Worm (Caenorhabditis elegans) whole organism, early embryonic: ENCODE results near the gene dph-2.

ENCODE experiments used
- B0310.2 ChIP-seq: sonication (generic microtip); optimal IDR thresholded peaks from 2 replicates; lab custom pipeline; 2016; ENCODE audit warnings: mild to moderate bottlenecking, missing genetic modification characterization, missing compliant biosample characterization
- F13C5.2 ChIP-seq: sonication (generic microtip); optimal IDR thresholded peaks from 2 replicates; lab custom pipeline; 2017; ENCODE audit warnings: mild to moderate bottlenecking, missing genetic modification characterization, inconsistent platforms, missing compliant biosample characterization
- aly-1 ChIP-seq: sonication (generic microtip); optimal IDR thresholded peaks from 2 replicates; lab custom pipeline; 2016; ENCODE audit warnings: missing genetic modification characterization, missing compliant biosample characterization
- ama-1 ChIP-seq: fragments of 150-350 bp; optimal IDR thresholded peaks from 2 replicates; lab custom pipeline; 2014
- ceh-13 ChIP-seq: fragments of 200-800 bp; sonication (Bioruptor generic); optimal IDR thresholded peaks from 2 replicates; lab custom pipeline; 2018; ENCODE audit warnings: mild to moderate bottlenecking, missing genetic modification characterization, missing compliant biosample characterization
- ceh-36 ChIP-seq: sonication (generic microtip); optimal IDR thresholded peaks from 2 replicates; lab custom pipeline; 2016; ENCODE audit warnings: missing genetic modification characterization, inconsistent platforms, missing compliant biosample characterization
- ets-7 ChIP-seq: sonication (generic microtip); optimal IDR thresholded peaks from 2 replicates; lab custom pipeline; 2016; ENCODE audit warnings: missing genotype, missing genetic modification characterization, missing compliant biosample characterization
- flt-1 ChIP-seq: fragments of 200-800 bp; sonication (Bioruptor generic); IDR thresholded peaks from 2 replicates; pipeline ENCODE4 v1.3.6; 2022; ENCODE audit warnings: missing genetic modification characterization, missing compliant biosample characterization
- hmbx-1 ChIP-seq: sonication (generic microtip); optimal IDR thresholded peaks from 2 replicates; lab custom pipeline; 2016; ENCODE audit warnings: mild to moderate bottlenecking, missing genetic modification characterization, missing compliant biosample characterization
- hmg-4 ChIP-seq: fragments of 200-800 bp; sonication (Bioruptor generic); optimal IDR thresholded peaks from 2 replicates; lab custom pipeline; 2018; ENCODE audit warnings: mild to moderate bottlenecking, missing genetic modification characterization, missing compliant biosample characterization
- hnd-1 ChIP-seq: sonication (generic microtip); optimal IDR thresholded peaks from 2 replicates; lab custom pipeline; 2016; ENCODE audit warnings: missing genetic modification characterization, missing compliant biosample characterization
- pes-1 ChIP-seq: fragments of 200-800 bp; sonication (Bioruptor generic); IDR thresholded peaks from 2 replicates; pipeline ENCODE4 v1.3.6; 2022; ENCODE audit warnings: missing genetic modification reagents, missing genetic modification characterization, missing compliant biosample characterization
- scrt-1 ChIP-seq: fragments of 200-800 bp; sonication (Bioruptor generic); IDR thresholded peaks from 2 replicates; pipeline ENCODE4 v1.3.6; 2022; ENCODE audit warnings: missing genetic modification characterization, missing compliant biosample characterization
- sea-1 ChIP-seq: fragments of 200-800 bp; sonication (Bioruptor generic); conservative IDR thresholded peaks from 2 replicates; pipeline ENCODE4 v1.3.6; 2022; ENCODE audit warnings: missing genetic modification characterization, missing compliant biosample characterization
- tbx-11 ChIP-seq: fragments of 200-800 bp; sonication (Bioruptor generic); IDR thresholded peaks from 2 replicates; pipeline ENCODE4 v1.3.6; 2022; ENCODE audit warnings: missing genetic modification characterization, missing compliant biosample characterization
- tbx-37 ChIP-seq: fragments of 200-800 bp; sonication (Bioruptor generic); conservative IDR thresholded peaks from 2 replicates; pipeline ENCODE4 v1.3.6; 2022; ENCODE audit warnings: missing genetic modification reagents, missing genetic modification characterization, missing compliant biosample characterization
- tra-4 ChIP-seq: sonication (generic microtip); optimal IDR thresholded peaks from 2 replicates; lab custom pipeline; 2017; ENCODE audit warnings: missing genetic modification characterization, missing compliant biosample characterization

The dph-2 gene

ce11 chrII:10675302-10675701, 38.8 kb downstream of the dph-2 start, which contains the start of gene ptb-1:
TSS of gene ptb-1 (plus strand) at chrII:10675602.
- TF ChIP-seq ets-7 (tag; lab: Kevin White, UChicago), result no peak
- no peak for TF ChIP-seq scrt-1 (GFP tag; lab: Robert Waterston, UW)
- TF ChIP-seq tra-4 (tag; lab: Kevin White, UChicago), result no peak
- TF ChIP-seq F13C5.2 (tag; lab: Kevin White, UChicago), result no peak
- no peak for TF ChIP-seq aly-1 (tag; lab: Kevin White, UChicago)

DNA sequence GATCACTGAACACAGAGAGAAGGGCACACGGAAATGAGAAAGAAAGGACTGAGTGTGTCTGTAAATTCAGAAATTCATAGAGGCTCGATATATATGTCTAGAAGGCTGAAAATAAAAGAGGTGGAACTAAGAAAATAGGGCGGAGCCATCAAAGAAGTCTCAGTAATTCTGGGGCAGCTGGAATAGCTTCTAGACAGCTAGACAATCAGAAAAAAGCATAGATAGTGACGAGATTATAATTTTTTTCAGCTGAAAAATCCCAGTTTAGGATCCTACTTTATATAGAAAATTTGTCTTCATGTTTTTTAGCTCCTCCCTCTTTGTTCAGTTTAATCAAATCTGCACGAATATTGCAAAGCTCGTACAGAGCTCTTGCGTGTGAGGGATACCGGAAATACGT, 49.1 kb downstream of the dph-2 start, which contains the start of gene D2089.3:
TSS of gene D2089.3 (minus strand) at position 101 of the 400 bp plus-strand sequence.
- TF ChIP-seq pes-1 (no peak), hnd-1 (tag; lab: Kevin White, UChicago) (no peak), tbx-11 (GFP tag; lab: Robert Waterston, UW) (no peak), ceh-13 (no peak), aly-1 (tag; lab: Kevin White, UChicago) (no peak), scrt-1 (GFP tag; lab: Robert Waterston, UW) (no peak), hmbx-1 (tag; lab: Kevin White, UChicago) (no peak), hmg-4 (no peak), ceh-36 (tag; lab: Kevin White, UChicago) (no peak), flt-1 (GFP tag; lab: Robert Waterston, UW) (no peak)

- TF ChIP-seq ceh-13 (no peak), sea-1 (GFP tag; lab: Robert Waterston, UW) (no peak), pes-1 (no peak)
Measured at ce11 chrII:10662698-10663097, 51.4 kb downstream of the dph-2 start, which contains the start of gene D2089.8. TSS of gene D2089.8 (minus strand) at chrII:10662781.

DNA sequence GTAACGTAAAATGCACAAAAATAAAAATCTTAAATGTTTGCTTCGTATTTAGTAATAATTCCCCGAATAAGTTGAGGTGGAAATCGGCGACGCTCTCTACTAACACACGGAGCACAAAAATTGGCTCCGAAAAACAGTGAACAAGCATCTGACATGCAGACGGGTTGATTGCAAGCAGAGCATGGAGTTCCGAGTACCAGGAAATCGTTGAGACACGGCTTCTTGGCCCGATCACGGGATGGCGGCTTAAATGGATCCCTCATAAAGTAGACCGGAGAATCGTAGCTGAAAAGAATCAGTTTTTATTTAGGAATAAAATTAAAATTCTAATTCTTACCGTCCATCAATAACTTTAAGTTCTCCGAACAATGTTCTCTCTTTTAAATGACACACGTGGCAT, 51.8 kb downstream of the dph-2 start:
- TF ChIP-seq ceh-36 (tag; lab: Kevin White, UChicago), result no peak
- peak; percentile 61 for TF ChIP-seq ama-1

ce11 chrII:10661448-10662064, 52.5 kb downstream of the dph-2 start:
- TF ChIP-seq pes-1 (no peak), flt-1 (GFP tag; lab: Robert Waterston, UW) (no peak), tra-4 (tag; lab: Kevin White, UChicago) (no peak), ceh-36 (tag; lab: Kevin White, UChicago) (no peak), ets-7 (tag; lab: Kevin White, UChicago) (no peak), aly-1 (tag; lab: Kevin White, UChicago) (no peak), F13C5.2 (tag; lab: Kevin White, UChicago) (no peak), hmbx-1 (tag; lab: Kevin White, UChicago) (no peak), hnd-1 (tag; lab: Kevin White, UChicago) (no peak), tbx-37 (GFP tag; lab: Robert Waterston, UW) (no peak), ama-1 (no peak), tbx-11 (GFP tag; lab: Robert Waterston, UW) (no peak), hmg-4 (no peak), scrt-1 (GFP tag; lab: Robert Waterston, UW) (no peak), ceh-13 (no peak)

- no peak for TF ChIP-seq ama-1
- no peak for TF ChIP-seq aly-1 (tag; lab: Kevin White, UChicago)
- no peak for TF ChIP-seq tra-4 (tag; lab: Kevin White, UChicago)
- no peak for TF ChIP-seq ceh-13
- TF ChIP-seq ets-7 (tag; lab: Kevin White, UChicago), result no peak
- TF ChIP-seq hmbx-1 (tag; lab: Kevin White, UChicago), result no peak
- no peak for TF ChIP-seq tbx-37 (GFP tag; lab: Robert Waterston, UW)
- no peak for TF ChIP-seq ceh-36 (tag; lab: Kevin White, UChicago)
- TF ChIP-seq sea-1 (GFP tag; lab: Robert Waterston, UW), result no peak
- no peak for TF ChIP-seq F13C5.2 (tag; lab: Kevin White, UChicago)
Measured at ce11 chrII:10660892-10661291, 53.2 kb downstream of the dph-2 start, which contains the start of gene marc-2. TSS of gene marc-2 (minus strand) at chrII:10660992.

ce11 chrII:10659585-10659984, 54.5 kb downstream of the dph-2 start:
- TF ChIP-seq B0310.2 (no peak), pes-1 (no peak), tra-4 (tag; lab: Kevin White, UChicago) (no peak), ama-1 (no peak), flt-1 (GFP tag; lab: Robert Waterston, UW) (no peak), ceh-13 (no peak), F13C5.2 (tag; lab: Kevin White, UChicago) (no peak), hnd-1 (tag; lab: Kevin White, UChicago) (no peak), hmbx-1 (tag; lab: Kevin White, UChicago) (no peak)

ce11 chrII:10658576-10659256, 55.4 kb downstream of the dph-2 start, which contains the start of the genes snu-13 and rsp-7:
TSS of gene snu-13 (minus strand) at chrII:10658626.
TSS of gene rsp-7 (plus strand) at chrII:10659206.
- TF ChIP-seq ama-1, result no peak
- no peak for TF ChIP-seq tbx-11 (GFP tag; lab: Robert Waterston, UW)
- TF ChIP-seq aly-1 (tag; lab: Kevin White, UChicago), result no peak
- no peak for TF ChIP-seq tra-4 (tag; lab: Kevin White, UChicago)
- no peak for TF ChIP-seq ceh-13
- no peak for TF ChIP-seq hnd-1 (tag; lab: Kevin White, UChicago)
- no peak for TF ChIP-seq scrt-1 (GFP tag; lab: Robert Waterston, UW)
- TF ChIP-seq B0310.2, result no peak
- TF ChIP-seq F13C5.2 (tag; lab: Kevin White, UChicago), result no peak
- TF ChIP-seq ceh-36 (tag; lab: Kevin White, UChicago), result no peak
- TF ChIP-seq ets-7 (tag; lab: Kevin White, UChicago), result no peak
- TF ChIP-seq flt-1 (GFP tag; lab: Robert Waterston, UW), result no peak
- no peak for TF ChIP-seq sea-1 (GFP tag; lab: Robert Waterston, UW)
- no peak for TF ChIP-seq hmbx-1 (tag; lab: Kevin White, UChicago)
- no peak for TF ChIP-seq hmg-4
- TF ChIP-seq pes-1, result no peak
- no peak for TF ChIP-seq tbx-37 (GFP tag; lab: Robert Waterston, UW)
